Fruit fly (Drosophila melanogaster) whole organism, embryonic: ENCODE data around the gene CG6420.

Experiments
- Ada2b ChIP-seq: fragments of 200-800 bp; sonication (Bioruptor generic); IDR thresholded peaks from 2 replicates; pipeline ENCODE4 v1.3.6; 2022; ENCODE audit warnings: missing biosample characterization, missing genetic modification characterization
- CG11398 ChIP-seq: fragments of 200-800 bp; sonication (Bioruptor generic); optimal IDR thresholded peaks from 2 replicates; lab custom pipeline; 2016; ENCODE audit warnings: missing biosample characterization, missing genetic modification characterization
- CG11504 ChIP-seq: fragments of 200-800 bp; sonication (Bioruptor generic); optimal IDR thresholded peaks from 3 replicates; lab custom pipeline; 2019; ENCODE audit warnings: missing biosample characterization, mild to moderate bottlenecking, missing genetic modification characterization, moderate library complexity
- CG14050 ChIP-seq: fragments of 200-800 bp; sonication (Bioruptor generic); IDR thresholded peaks from 3 replicates; pipeline ENCODE4 v1.3.6; 2022; ENCODE audit warnings: missing biosample characterization, missing genetic modification characterization
- CG14441 ChIP-seq: fragments of 200-800 bp; sonication (Bioruptor generic); IDR thresholded peaks from 2 replicates; pipeline ENCODE4 v1.3.6; 2022; ENCODE audit warnings: missing biosample characterization, missing genetic modification characterization
- CG15479 ChIP-seq: fragments of 200-800 bp; sonication (Bioruptor generic); optimal IDR thresholded peaks from 3 replicates; lab custom pipeline; 2019; ENCODE audit warnings: missing biosample characterization, mild to moderate bottlenecking, missing genetic modification characterization, moderate library complexity
- CG15514 ChIP-seq: fragments of 200-800 bp; sonication (Bioruptor generic); optimal IDR thresholded peaks from 3 replicates; lab custom pipeline; 2017; ENCODE audit warnings: missing biosample characterization, missing genetic modification characterization, mild to moderate bottlenecking, moderate library complexity, missing genetic modification reagents
- CG16813 ChIP-seq: fragments of 200-800 bp; sonication (Bioruptor generic); IDR thresholded peaks from 3 replicates; pipeline ENCODE4 v1.3.6; 2022; ENCODE audit warnings: missing biosample characterization, missing genetic modification characterization; ENCODE audit not compliant: partially characterized antibody
- CG17359 ChIP-seq: fragments of 200-800 bp; sonication (Bioruptor generic); optimal IDR thresholded peaks from 3 replicates; lab custom pipeline; 2018; ENCODE audit warnings: missing biosample characterization, mild to moderate bottlenecking, missing genetic modification characterization, moderate library complexity
- CG17612 ChIP-seq: fragments of 200-800 bp; sonication (Bioruptor generic); IDR thresholded peaks from 2 replicates; pipeline ENCODE4 v1.3.6; 2022; ENCODE audit warnings: missing biosample characterization, missing genetic modification characterization
- CG18599 ChIP-seq: fragments of 200-800 bp; sonication (Bioruptor generic); optimal IDR thresholded peaks from 3 replicates; lab custom pipeline; 2017; ENCODE audit warnings: missing biosample characterization, missing genetic modification characterization, mild to moderate bottlenecking, moderate library complexity, missing genetic modification reagents
- CG18764 ChIP-seq: fragments of 200-800 bp; sonication (Bioruptor generic); optimal IDR thresholded peaks from 3 replicates; lab custom pipeline; 2016; ENCODE audit warnings: missing biosample characterization, missing genetic modification characterization
- CG2678 ChIP-seq: fragments of 200-800 bp; sonication (Bioruptor generic); optimal IDR thresholded peaks from 3 replicates; lab custom pipeline; 2019; ENCODE audit warnings: missing biosample characterization, mild to moderate bottlenecking, missing genetic modification characterization, moderate library complexity
- CG32767 ChIP-seq: fragments of 200-800 bp; sonication (Bioruptor generic); IDR thresholded peaks from 2 replicates; pipeline ENCODE4 v1.3.6; 2022; ENCODE audit warnings: missing biosample characterization, missing genetic modification characterization
- CG6791 ChIP-seq: fragments of 200-800 bp; sonication (Bioruptor generic); IDR thresholded peaks from 3 replicates; pipeline ENCODE4 v1.3.6; 2022; ENCODE audit warnings: missing biosample characterization, missing genetic modification characterization; ENCODE audit not compliant: partially characterized antibody
- Camta ChIP-seq: fragments of 200-800 bp; sonication (Bioruptor generic); optimal IDR thresholded peaks from 2 replicates; lab custom pipeline; 2016; ENCODE audit warnings: missing biosample characterization, missing genetic modification characterization
- D ChIP-seq, 2 experiments: fragments of 200-800 bp in 1 of 2; fragments of >200 bp in 1 of 2; sonication (Bioruptor generic) in 1 of 2; optimal IDR thresholded peaks; 2 replicates in 1 of 2; 3 replicates in 1 of 2; lab custom pipeline; 2017; ENCODE audit warnings: mild to moderate bottlenecking in 1 of 2, missing biosample characterization in 1 of 2, missing genetic modification characterization in 1 of 2, missing genetic modification reagents in 1 of 2
- D19A ChIP-seq: fragments of 200-800 bp; optimal IDR thresholded peaks from 3 replicates; lab custom pipeline; 2019; ENCODE audit warnings: missing biosample characterization, mild to moderate bottlenecking, missing genetic modification characterization, moderate library complexity
- Dip2 ChIP-seq: fragments of 200-800 bp; sonication (Bioruptor generic); IDR thresholded peaks from 2 replicates; pipeline ENCODE4 v1.3.6; 2022; ENCODE audit warnings: missing biosample characterization, missing genetic modification characterization
- ERR ChIP-seq: fragments of 200-800 bp; sonication (Bioruptor generic); optimal IDR thresholded peaks from 2 replicates; lab custom pipeline; 2016; ENCODE audit warnings: missing biosample characterization, missing genetic modification characterization
- Ets65A ChIP-seq: fragments of 200-800 bp; sonication (Bioruptor generic); peaks from one replicate; lab custom pipeline; 2016; ENCODE audit warnings: missing biosample characterization, missing genetic modification characterization
- Fer1 ChIP-seq: fragments of 200-800 bp; sonication (Bioruptor generic); optimal IDR thresholded peaks from 2 replicates; lab custom pipeline; 2017; ENCODE audit warnings: missing biosample characterization, mild to moderate bottlenecking, missing genetic modification characterization
- HLH4C ChIP-seq: fragments of 200-800 bp; sonication (Bioruptor generic); IDR thresholded peaks from 3 replicates; pipeline ENCODE4 v1.3.6; 2022; ENCODE audit warnings: missing biosample characterization, missing genetic modification characterization; ENCODE audit not compliant: partially characterized antibody
- Hmr ChIP-seq: fragments of 200-800 bp; sonication (Bioruptor generic); optimal IDR thresholded peaks from 3 replicates; lab custom pipeline; 2017; ENCODE audit warnings: mild to moderate bottlenecking, missing biosample characterization, missing genetic modification reagents, missing genetic modification characterization
- Hr51 ChIP-seq, 2 experiments: fragments of 200-800 bp; sonication (Bioruptor generic); optimal IDR thresholded peaks; 2 replicates in 1 of 2; 3 replicates in 1 of 2; lab custom pipeline; 2016 to 2018; ENCODE audit warnings: missing biosample characterization in 2 of 2, missing genetic modification characterization in 2 of 2, mild to moderate bottlenecking in 1 of 2, moderate library complexity in 1 of 2
- Nf-YC ChIP-seq: fragments of 200-800 bp; optimal IDR thresholded peaks from 3 replicates; lab custom pipeline; 2019; ENCODE audit warnings: missing biosample characterization, mild to moderate bottlenecking, missing genetic modification characterization, moderate library complexity
- Pdp1 ChIP-seq, 2 experiments: fragments of 200-800 bp; sonication (Bioruptor generic); optimal IDR thresholded peaks; 3 replicates each; lab custom pipeline; 2016; ENCODE audit warnings: missing biosample characterization in 2 of 2, missing genetic modification characterization in 2 of 2, mild to moderate bottlenecking in 1 of 2, moderate library complexity in 1 of 2
- Ptx1 ChIP-seq: fragments of 200-800 bp; sonication (Bioruptor generic); IDR thresholded peaks from 2 replicates; pipeline ENCODE4 v1.3.6; 2022; ENCODE audit warnings: missing biosample characterization, missing genetic modification characterization
- Sry-β ChIP-seq: fragments of 200-800 bp; sonication (Bioruptor generic); optimal IDR thresholded peaks from 2 replicates; lab custom pipeline; 2018; ENCODE audit warnings: missing biosample characterization, mild to moderate bottlenecking, missing genetic modification characterization, moderate library complexity
- Sry-δ ChIP-seq: fragments of 200-800 bp; sonication (Bioruptor generic); optimal IDR thresholded peaks from 2 replicates; lab custom pipeline; 2016; ENCODE audit warnings: missing biosample characterization, missing genetic modification characterization
- ci ChIP-seq: fragments of 200-800 bp; sonication (Bioruptor generic); IDR thresholded peaks from 3 replicates; pipeline ENCODE4 v1.3.6; 2022; ENCODE audit warnings: missing biosample characterization, missing genetic modification characterization
- dmrt99B ChIP-seq: fragments of 200-800 bp; sonication (Bioruptor generic); optimal IDR thresholded peaks from 2 replicates; lab custom pipeline; 2018; ENCODE audit warnings: missing biosample characterization, mild to moderate bottlenecking, missing genetic modification characterization, moderate library complexity
- ftz-f1 ChIP-seq: fragments of 200-800 bp; sonication (Bioruptor generic); optimal IDR thresholded peaks from 2 replicates; lab custom pipeline; 2016; ENCODE audit warnings: missing biosample characterization, missing genetic modification characterization
- hbn ChIP-seq: fragments of 200-800 bp; sonication (Bioruptor generic); IDR thresholded peaks from 2 replicates; pipeline ENCODE4 v1.3.6; 2022; ENCODE audit warnings: missing biosample characterization, missing genetic modification characterization; ENCODE audit not compliant: partially characterized antibody
- hth ChIP-seq: fragments of >200 bp; optimal IDR thresholded peaks from 2 replicates; lab custom pipeline; 2017; ENCODE audit warnings: inconsistent platforms
- ken ChIP-seq: fragments of 200-800 bp; sonication (Bioruptor generic); IDR thresholded peaks from 3 replicates; pipeline ENCODE4 v1.3.6; 2022; ENCODE audit warnings: missing biosample characterization, missing genetic modification characterization
- lab ChIP-seq: fragments of 200-800 bp; sonication (Bioruptor generic); optimal IDR thresholded peaks from 3 replicates; lab custom pipeline; 2017; ENCODE audit warnings: missing biosample characterization, missing genetic modification characterization, mild to moderate bottlenecking, moderate library complexity, missing genetic modification reagents
- otp ChIP-seq: fragments of 200-800 bp; sonication (Bioruptor generic); IDR thresholded peaks from 3 replicates; pipeline ENCODE4, ENCODE4 v1.3.6; 2022; ENCODE audit warnings: missing biosample characterization, missing genetic modification characterization
- pfk ChIP-seq: fragments of 200-800 bp; sonication (Bioruptor generic); optimal IDR thresholded peaks from 2 replicates; lab custom pipeline; 2018; ENCODE audit warnings: missing biosample characterization, mild to moderate bottlenecking, missing genetic modification characterization, moderate library complexity
- prd ChIP-seq, 3 experiments: fragments of >200 bp in 2 of 3; fragments of 200-800 bp in 1 of 3; sonication (Bioruptor generic) in 1 of 3; optimal IDR thresholded peaks in 2 of 3; IDR thresholded peaks in 1 of 3; 2 replicates in 2 of 3; 3 replicates in 1 of 3; pipeline versions ENCODE4 v1.3.6 to Lab custom; 2017 to 2022; ENCODE audit warnings: missing biosample characterization in 1 of 3, missing genetic modification characterization in 1 of 3
- ro ChIP-seq: fragments of 200-800 bp; sonication (Bioruptor generic); IDR thresholded peaks from 2 replicates; pipeline ENCODE4 v1.3.6; 2022; ENCODE audit warnings: missing biosample characterization, missing genetic modification characterization
- row ChIP-seq: fragments of 200-800 bp; sonication (Bioruptor generic); IDR thresholded peaks from 3 replicates; pipeline ENCODE4 v1.3.6; 2022; ENCODE audit warnings: missing biosample characterization, missing genetic modification characterization
- schlank ChIP-seq: fragments of 200-800 bp; sonication (Bioruptor generic); optimal IDR thresholded peaks from 2 replicates; lab custom pipeline; 2018; ENCODE audit warnings: missing biosample characterization, mild to moderate bottlenecking, missing genetic modification characterization
- scrt ChIP-seq: fragments of 200-800 bp; sonication (Bioruptor generic); optimal IDR thresholded peaks from 2 replicates; lab custom pipeline; 2018; ENCODE audit warnings: missing biosample characterization, mild to moderate bottlenecking, missing genetic modification characterization, moderate library complexity
- sens ChIP-seq: fragments of 200-800 bp; sonication (Bioruptor generic); peaks from one replicate; lab custom pipeline; 2016; ENCODE audit warnings: missing biosample characterization, missing genetic modification characterization
- sens-2 ChIP-seq: fragments of 200-800 bp; sonication (Bioruptor generic); IDR thresholded peaks from 2 replicates; pipeline ENCODE4 v1.3.6; 2022; ENCODE audit warnings: missing biosample characterization, missing genetic modification characterization
- sisA ChIP-seq: fragments of 200-800 bp; sonication (Bioruptor generic); IDR thresholded peaks from 2 replicates; pipeline ENCODE4 v1.3.6; 2022; ENCODE audit warnings: missing biosample characterization, missing genetic modification characterization
- slbo ChIP-seq: fragments of 200-800 bp; sonication (Bioruptor generic); IDR thresholded peaks from 2 replicates; pipeline ENCODE4 v1.3.6; 2022; ENCODE audit warnings: missing biosample characterization, missing genetic modification characterization

The CG6420 gene

DNA sequence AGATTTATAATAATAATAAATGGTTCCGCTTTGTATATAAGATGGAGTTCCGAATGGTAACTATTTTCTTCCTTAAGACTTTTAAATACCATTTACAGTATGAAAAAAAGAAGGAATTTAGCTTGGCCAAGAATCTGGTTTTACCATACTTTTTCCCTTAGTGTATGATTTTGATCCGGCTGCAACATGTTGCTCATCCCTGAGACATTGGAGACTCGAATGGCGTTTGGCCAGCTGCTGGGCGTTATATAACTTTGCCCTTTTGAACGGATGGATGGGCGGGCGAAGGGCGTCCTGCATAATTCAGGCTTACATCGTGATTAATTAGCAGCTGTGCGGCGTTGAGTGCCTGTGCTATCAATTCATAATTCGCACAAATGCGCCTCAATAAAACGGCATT lies 20.7 kb downstream of the CG6420 start:
- TF ChIP-seq Dip2 (GFP tag; lab: Robert Waterston, UW) (no peak), otp (GFP tag; lab: Robert Waterston, UW) (no peak), D (optimal IDR thresholded peaks at IDR 0.05; lab: Kevin White, UChicago) (no peak), D (GFP tag; optimal IDR thresholded peaks at IDR 0.05; lab: Kevin White, UChicago) (no peak), Nf-YC (no peak), ftz-f1 (GFP tag; lab: Kevin White, UChicago) (no peak), CG11504 (tag; lab: Kevin White, UChicago) (peak; percentile 29), CG18764 (GFP tag; lab: Kevin White, UChicago) (no peak), Camta (GFP tag; lab: Kevin White, UChicago) (no peak), CG6791 (GFP tag; lab: Robert Waterston, UW) (no peak), ro (no peak), ERR (GFP tag; lab: Kevin White, UChicago) (no peak), Pdp1 (GFP tag; optimal IDR thresholded peaks at IDR 0.05; lab: Kevin White, UChicago) (peak in 1 of 2 experiments; percentile 56), hbn (GFP tag; lab: Robert Waterston, UW) (no peak), CG14441 (GFP tag; lab: Robert Waterston, UW) (no peak), Sry-β (GFP tag; lab: Kevin White, UChicago) (no peak), CG17612 (GFP tag; lab: Robert Waterston, UW) (no peak), scrt (GFP tag; lab: Kevin White, UChicago) (peak; percentile 52)
- TF ChIP-seq, all 482 proteins: peak for 3

DNA sequence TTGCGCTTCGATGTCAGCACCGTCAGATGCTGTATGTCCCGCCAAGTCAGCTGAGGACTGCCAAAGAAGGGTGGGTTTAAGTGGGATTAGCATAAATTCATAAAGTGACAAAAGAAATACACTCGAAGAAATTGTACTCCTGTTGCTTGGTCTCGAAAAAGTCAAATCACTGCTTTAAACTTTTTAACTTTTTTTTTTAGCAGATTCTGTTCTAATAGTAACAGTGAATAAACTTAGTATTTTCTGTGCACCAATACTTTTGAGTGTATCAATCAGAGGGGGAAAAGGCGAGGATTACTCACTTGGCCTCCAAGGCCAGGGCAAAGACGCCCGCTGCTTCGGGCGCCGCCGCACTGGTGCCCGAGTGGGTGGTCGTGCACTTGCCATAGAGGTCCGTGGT lies 24.9 kb downstream of the CG6420 start:
- TF ChIP-seq sens-2 (GFP tag; lab: Robert Waterston, UW) (no peak), CG11398 (GFP tag; lab: Kevin White, UChicago) (no peak), sens (GFP tag; lab: Kevin White, UChicago) (peak; percentile 28), CG2678 (tag; lab: Kevin White, UChicago) (peak; percentile 28), Ets65A (peak; percentile 56), ci (GFP tag; lab: Robert Waterston, UW) (0 out of 3 replicates have a peak, but pooled peaks have one; percentile 18), Hmr (peak; percentile 0), HLH4C (GFP tag; lab: Robert Waterston, UW) (no peak), Ada2b (peak; percentile 38), CG14050 (GFP tag; lab: Robert Waterston, UW) (no peak), row (GFP tag; lab: Robert Waterston, UW) (peak; percentile 42; the same call in 1 of the 3 replicates), sisA (GFP tag; lab: Robert Waterston, UW) (peak; percentile 8; the same call in 1 of the 2 replicates), prd (optimal IDR thresholded peaks at IDR 0.05; lab: Kevin White, UChicago) (no peak), prd (GFP tag; IDR thresholded peaks at IDR 0.05; lab: Robert Waterston, UW) (no peak), CG32767 (GFP tag; lab: Robert Waterston, UW) (no peak), Sry-δ (GFP tag; lab: Kevin White, UChicago) (no peak), slbo (GFP tag; lab: Robert Waterston, UW) (0 out of 2 replicates have a peak, but pooled peaks have one; percentile 24), Hr51 (GFP tag; optimal IDR thresholded peaks at IDR 0.05; lab: Kevin White, UChicago) (peak in 1 of 2 experiments; percentile 15), Ptx1 (GFP tag; lab: Robert Waterston, UW) (0 out of 2 replicates have a peak, but pooled peaks have one; percentile 22), CG18599 (GFP tag; lab: Kevin White, UChicago) (peak; percentile 64), CG15514 (GFP tag; lab: Kevin White, UChicago) (peak; percentile 28), CG16813 (GFP tag; lab: Robert Waterston, UW) (no peak), ken (0 out of 3 replicates have a peak, but pooled peaks have one; percentile 34), D19A (no peak), pfk (no peak), CG17359 (tag; lab: Kevin White, UChicago) (peak; percentile 12), CG15479 (no peak), hth (lab: Kevin White, UChicago) (no peak), lab (peak; percentile 59), dmrt99B (tag; lab: Kevin White, UChicago) (peak; percentile 34), Fer1 (GFP tag; lab: Kevin White, UChicago) (peak; percentile 9), schlank (no peak)
